Worm (Caenorhabditis elegans): ENCODE measurements around the gene F13A2.2.

The F13A2.2 gene

DNA sequence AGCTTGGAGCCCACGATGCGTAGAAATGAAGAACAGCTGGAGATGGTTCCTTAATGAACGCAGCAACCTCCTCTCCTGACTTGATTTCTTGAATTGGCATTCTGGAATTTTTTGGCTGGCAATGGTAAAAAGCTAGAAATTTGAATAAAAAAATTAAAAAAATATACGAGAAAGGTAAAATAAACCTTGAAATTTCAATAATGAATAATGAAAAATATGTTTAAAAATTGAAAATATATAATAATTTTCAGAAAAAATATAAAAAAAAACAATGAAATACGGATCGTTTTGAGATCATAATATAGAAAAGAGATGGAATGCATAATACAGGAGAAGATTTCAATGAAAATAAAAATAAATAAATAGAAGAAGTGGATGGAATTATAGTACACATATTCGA is 43.2 kb downstream of the F13A2.2 start, which contains the start of gene glrx-3:
TSS of gene glrx-3 (minus strand) at position 101 of the 400 bp plus-strand sequence.
- peak; percentile 33 for TF ChIP-seq F52B5.7 (tag; optimal IDR thresholded peaks at IDR 0.05)
- peak; percentile 17; the same call in 1 of the 2 replicates for TF ChIP-seq mcd-1 (GFP tag; IDR thresholded peaks at IDR 0.05)
- 0 out of 2 replicates have a peak, but pooled peaks have one; percentile 26 for TF ChIP-seq madf-6 (GFP tag; IDR thresholded peaks at IDR 0.05)
- no peak for TF ChIP-seq Y79H2A.3 (GFP tag; conservative IDR thresholded peaks at IDR 0.05)
- no peak for TF ChIP-seq unc-62 (GFP tag; optimal IDR thresholded peaks at IDR 0.05)
- TF ChIP-seq bed-2 (GFP tag; IDR thresholded peaks at IDR 0.05) = no peak

DNA sequence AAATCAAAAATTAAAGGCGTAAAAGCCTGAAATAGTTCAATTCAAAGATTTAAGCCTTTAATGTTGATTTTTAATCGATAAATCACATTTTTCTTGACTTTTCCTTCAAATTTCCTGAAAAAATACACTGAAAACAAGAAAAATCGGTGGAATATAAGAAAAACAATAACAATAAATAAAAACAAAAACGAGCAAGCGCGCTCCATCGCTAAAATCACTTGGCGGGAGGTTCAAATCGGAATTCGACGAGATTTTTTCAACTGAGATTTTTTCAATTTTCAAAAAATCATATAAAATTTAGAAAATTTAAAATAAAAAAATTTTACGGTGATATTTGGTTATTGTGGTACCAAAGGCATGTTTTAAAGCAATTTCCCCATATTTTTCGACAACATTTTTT is 44.9 kb downstream of the F13A2.2 start:
- TF ChIP-seq madf-6 (GFP tag; IDR thresholded peaks at IDR 0.05) (no peak), mcd-1 (GFP tag; IDR thresholded peaks at IDR 0.05) (peak; percentile 47), lin-35 (GFP tag; optimal IDR thresholded peaks at IDR 0.05) (peak in 1 of 3 experiments; percentile 39)

DNA sequence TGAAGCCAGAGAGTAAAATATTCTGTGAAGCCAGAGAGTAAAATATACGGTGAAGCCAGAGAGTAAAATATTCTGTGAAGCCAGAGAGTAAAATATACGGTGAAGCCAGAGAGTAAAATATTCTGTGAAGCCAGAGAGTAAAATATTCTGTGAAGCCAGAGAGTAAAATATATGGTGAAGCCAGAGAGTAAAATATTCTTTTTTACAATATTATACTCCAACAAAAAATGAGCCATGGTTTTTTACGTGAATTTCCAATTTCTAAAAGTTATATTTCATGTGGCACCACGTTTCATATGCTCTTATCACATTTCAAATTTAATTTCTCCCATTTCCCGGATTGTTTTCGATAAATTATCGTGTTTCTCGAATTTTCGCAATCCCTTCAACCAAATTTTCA is 47.9 kb downstream of the F13A2.2 start, which contains the start of gene irld-1:
TSS of gene irld-1 (plus strand) at position 301 of the 400 bp plus-strand sequence.
- peak; percentile 85 for TF ChIP-seq egrh-3 (GFP tag; IDR thresholded peaks at IDR 0.05)

DNA sequence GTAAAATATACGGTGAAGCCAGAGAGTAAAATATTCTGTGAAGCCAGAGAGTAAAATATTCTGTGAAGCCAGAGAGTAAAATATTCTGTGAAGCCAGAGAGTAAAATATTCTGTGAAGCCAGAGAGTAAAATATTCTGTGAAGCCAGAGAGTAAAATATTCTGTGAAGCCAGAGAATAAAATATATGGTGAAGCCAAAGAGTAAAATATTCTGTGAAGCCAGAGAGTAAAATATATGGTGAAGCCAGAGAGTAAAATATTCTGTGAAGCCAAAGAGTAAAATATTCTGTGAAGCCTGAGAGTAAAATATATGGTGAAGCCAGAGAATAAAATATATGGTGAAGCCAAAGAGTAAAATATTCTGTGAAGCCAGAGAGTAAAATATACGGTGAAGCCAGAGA is 48.7 kb downstream of the F13A2.2 start:
- TF ChIP-seq Y53F4B.3 (GFP tag; IDR thresholded peaks at IDR 0.05) (peak; percentile 62; the same call in 1 of the 2 replicates), egrh-3 (GFP tag; IDR thresholded peaks at IDR 0.05) (peak; percentile 92)

DNA sequence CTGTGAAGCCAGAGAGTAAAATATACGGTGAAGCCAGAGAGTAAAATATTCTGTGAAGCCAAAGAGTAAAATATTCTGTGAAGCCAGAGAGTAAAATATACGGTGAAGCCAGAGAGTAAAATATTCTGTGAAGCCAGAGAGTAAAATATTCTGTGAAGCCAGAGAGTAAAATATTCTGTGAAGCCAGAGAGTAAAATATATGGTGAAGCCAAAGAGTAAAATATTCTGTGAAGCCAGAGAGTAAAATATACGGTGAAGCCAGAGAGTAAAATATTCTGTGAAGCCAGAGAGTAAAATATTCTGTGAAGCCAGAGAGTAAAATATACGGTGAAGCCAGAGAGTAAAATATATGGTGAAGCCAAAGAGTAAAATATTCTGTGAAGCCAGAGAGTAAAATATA is 50.2 kb downstream of the F13A2.2 start:
- TF ChIP-seq egrh-3 (GFP tag; IDR thresholded peaks at IDR 0.05) (peak; percentile 92), Y53F4B.3 (GFP tag; IDR thresholded peaks at IDR 0.05) (peak; percentile 61; the same call in 1 of the 2 replicates)

DNA sequence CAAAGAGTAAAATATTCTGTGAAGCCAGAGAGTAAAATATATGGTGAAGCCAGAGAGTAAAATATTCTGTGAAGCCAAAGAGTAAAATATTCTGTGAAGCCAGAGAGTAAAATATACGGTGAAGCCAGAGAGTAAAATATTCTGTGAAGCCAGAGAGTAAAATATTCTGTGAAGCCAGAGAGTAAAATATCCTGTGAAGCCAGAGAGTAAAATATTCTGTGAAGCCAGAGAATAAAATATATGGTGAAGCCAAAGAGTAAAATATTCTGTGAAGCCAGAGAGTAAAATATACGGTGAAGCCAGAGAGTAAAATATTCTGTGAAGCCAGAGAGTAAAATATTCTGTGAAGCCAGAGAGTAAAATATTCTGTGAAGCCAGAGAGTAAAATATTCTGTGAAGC is 50.9 kb downstream of the F13A2.2 start:
- TF ChIP-seq Y53F4B.3 (GFP tag; IDR thresholded peaks at IDR 0.05) (peak; percentile 74; the same call in 1 of the 2 replicates), egrh-3 (GFP tag; IDR thresholded peaks at IDR 0.05) (peak; percentile 96)

Data from whole organism, young adult.